Worm (Caenorhabditis elegans): ENCODE measurements around the gene sto-5.

Gene sto-5

ce11 chrX:16787152-16787551 is 38.1 kb downstream of the sto-5 start:
- TF ChIP-seq php-3 (GFP tag; IDR thresholded peaks at IDR 0.05) = no peak
- TF ChIP-seq unc-62 (GFP tag; optimal IDR thresholded peaks at IDR 0.05 in 1 of 2) = peak in 1 of 2 experiments; percentile 71
- no peak for TF ChIP-seq unc-62 (tag; optimal IDR thresholded peaks at IDR 0.05)
- no peak for TF ChIP-seq nhr-237 (tag; optimal IDR thresholded peaks at IDR 0.05)

- TF ChIP-seq ama-1 (optimal IDR thresholded peaks at IDR 0.05) (no peak), lin-39 (tag; optimal IDR thresholded peaks at IDR 0.05) (no peak), nhr-6 (tag; optimal IDR thresholded peaks at IDR 0.05) (no peak), nhr-28 (tag; optimal IDR thresholded peaks at IDR 0.05) (peak; percentile 22), dmd-6 (GFP tag; IDR thresholded peaks at IDR 0.05) (0 out of 2 replicates have a peak, but pooled peaks have one; percentile 7), F26F4.8 (GFP tag; conservative IDR thresholded peaks at IDR 0.05) (no peak), rbr-2 (tag; optimal IDR thresholded peaks at IDR 0.05) (no peak), lin-29 (GFP tag; IDR thresholded peaks at IDR 0.05) (no peak), mdl-1 (tag; optimal IDR thresholded peaks at IDR 0.05) (peak in 1 of 2 experiments; percentile 12), nhr-77 (tag; optimal IDR thresholded peaks at IDR 0.05) (no peak), zag-1 (tag; optimal IDR thresholded peaks at IDR 0.05) (no peak), mep-1 (tag; optimal IDR thresholded peaks at IDR 0.05) (peak; percentile 1), nhr-25 (tag; optimal IDR thresholded peaks at IDR 0.05; ENCODE audit: borderline replicate concordance, insufficient read depth) (peak; percentile 14), snpc-1.2 (GFP tag; IDR thresholded peaks at IDR 0.05) (no peak), php-3 (GFP tag; IDR thresholded peaks at IDR 0.05) (no peak), spr-1 (tag; optimal IDR thresholded peaks at IDR 0.05) (no peak), unc-62 (GFP tag; optimal IDR thresholded peaks at IDR 0.05 in 1 of 2) (peak in 1 of 2 experiments; percentile 72), unc-62 (tag; optimal IDR thresholded peaks at IDR 0.05) (no peak)
Measured at ce11 chrX:16786021-16786488, 39.2 kb downstream of the sto-5 start, which contains the start of gene T01C8.2. Gene T01C8.2, plus strand, starts transcription at chrX:16786438.

- TF ChIP-seq zfp-3 (GFP tag; conservative IDR thresholded peaks at IDR 0.05) = no peak
- no peak for TF ChIP-seq egl-27 (tag; optimal IDR thresholded peaks at IDR 0.05)
- TF ChIP-seq dpl-1 (GFP tag; optimal IDR thresholded peaks at IDR 0.05) = no peak
- TF ChIP-seq zag-1 (tag; optimal IDR thresholded peaks at IDR 0.05) = no peak
- no peak for TF ChIP-seq skn-1 (tag; optimal IDR thresholded peaks at IDR 0.05)
- no peak for TF ChIP-seq Y105C5A.15 (GFP tag; IDR thresholded peaks at IDR 0.05)
- TF ChIP-seq mdt-29 (GFP tag; IDR thresholded peaks at IDR 0.05) = no peak
- no peak for TF ChIP-seq saeg-2 (GFP tag; IDR thresholded peaks at IDR 0.05)
- no peak for TF ChIP-seq F37D6.2 (tag; optimal IDR thresholded peaks at IDR 0.05)
- no peak for TF ChIP-seq ceh-28 (tag; optimal IDR thresholded peaks at IDR 0.05)
- TF ChIP-seq ZK337.2 (GFP tag; IDR thresholded peaks at IDR 0.05) = no peak
- TF ChIP-seq attf-4 (tag; optimal IDR thresholded peaks at IDR 0.05) = no peak
- no peak for TF ChIP-seq ceh-32 (tag; optimal IDR thresholded peaks at IDR 0.05; ENCODE audit: poor library complexity)
- TF ChIP-seq nhr-10 (tag; optimal IDR thresholded peaks at IDR 0.05) = no peak
- no peak for TF ChIP-seq snpc-4 (tag; optimal IDR thresholded peaks at IDR 0.05)
- TF ChIP-seq gei-8 (GFP tag; optimal IDR thresholded peaks at IDR 0.05) = no peak
Measured at ce11 chrX:16784038-16784437, 41.2 kb downstream of the sto-5 start.

DNA sequence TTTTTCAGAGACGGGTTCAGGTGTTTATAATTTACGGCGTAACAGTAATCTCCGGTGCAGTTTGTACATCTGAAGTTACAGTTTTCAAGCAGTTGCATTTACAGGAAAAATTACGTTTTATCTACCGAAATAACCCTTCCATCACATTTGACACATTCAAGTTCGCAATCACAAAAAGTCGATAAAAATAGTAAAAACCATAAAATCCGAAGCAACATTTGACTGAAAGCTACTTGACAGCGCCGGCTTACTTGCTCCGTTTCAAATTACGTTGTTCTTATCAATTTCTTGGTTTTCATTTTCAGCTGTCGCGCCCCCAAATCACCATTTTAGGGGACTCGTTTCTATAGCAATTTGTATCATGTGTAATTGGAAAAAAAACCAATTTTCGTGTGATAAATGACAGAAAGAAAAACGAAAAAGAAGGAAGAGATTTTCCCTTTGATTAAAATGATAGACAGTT is 42.4 kb downstream of the sto-5 start, which contains the start of gene T01C8.3:
Gene T01C8.3 (minus strand): TSS at position 413 of the 463 bp plus-strand sequence.
- TF ChIP-seq snpc-1.2 (GFP tag; IDR thresholded peaks at IDR 0.05) (no peak), dmd-9 (GFP tag; IDR thresholded peaks at IDR 0.05) (no peak), hlh-11 (tag; optimal IDR thresholded peaks at IDR 0.05) (peak; percentile 8), php-3 (GFP tag; IDR thresholded peaks at IDR 0.05) (0 out of 2 replicates have a peak, but pooled peaks have one; percentile 18), dve-1 (tag; optimal IDR thresholded peaks at IDR 0.05; ENCODE audit: insufficient read depth) (peak; percentile 18), zfp-2 (tag; optimal IDR thresholded peaks at IDR 0.05) (no peak), lin-1 (GFP tag; IDR thresholded peaks at IDR 0.05) (0 out of 2 replicates have a peak, but pooled peaks have one; percentile 35), arid-1 (GFP tag; conservative IDR thresholded peaks at IDR 0.05) (no peak), tra-1 (GFP tag; IDR thresholded peaks at IDR 0.05) (peak; percentile 89), unc-62 (GFP tag; optimal IDR thresholded peaks at IDR 0.05 in 1 of 2) (peak in 1 of 2 experiments; percentile 86), unc-62 (tag; optimal IDR thresholded peaks at IDR 0.05) (no peak), nhr-76 (tag; optimal IDR thresholded peaks at IDR 0.05) (no peak), ceh-32 (tag; optimal IDR thresholded peaks at IDR 0.05; ENCODE audit: poor library complexity) (no peak), ceh-20 (GFP tag; IDR thresholded peaks at IDR 0.05) (peak; percentile 31; the same call in 1 of the 2 replicates), aha-1 (tag) (peak; percentile 44), nhr-42 (GFP tag; IDR thresholded peaks at IDR 0.05) (no peak), dmd-6 (GFP tag; IDR thresholded peaks at IDR 0.05) (peak; percentile 89), egl-43 (GFP tag; IDR thresholded peaks at IDR 0.05) (no peak), mes-2 (tag; optimal IDR thresholded peaks at IDR 0.05; ENCODE audit: poor library complexity, severe bottlenecking) (no peak)

Data from whole organism, L4 larva.